Worm (Caenorhabditis elegans): Measurements from ENCODE around the gene F07E5.9.

DNA sequence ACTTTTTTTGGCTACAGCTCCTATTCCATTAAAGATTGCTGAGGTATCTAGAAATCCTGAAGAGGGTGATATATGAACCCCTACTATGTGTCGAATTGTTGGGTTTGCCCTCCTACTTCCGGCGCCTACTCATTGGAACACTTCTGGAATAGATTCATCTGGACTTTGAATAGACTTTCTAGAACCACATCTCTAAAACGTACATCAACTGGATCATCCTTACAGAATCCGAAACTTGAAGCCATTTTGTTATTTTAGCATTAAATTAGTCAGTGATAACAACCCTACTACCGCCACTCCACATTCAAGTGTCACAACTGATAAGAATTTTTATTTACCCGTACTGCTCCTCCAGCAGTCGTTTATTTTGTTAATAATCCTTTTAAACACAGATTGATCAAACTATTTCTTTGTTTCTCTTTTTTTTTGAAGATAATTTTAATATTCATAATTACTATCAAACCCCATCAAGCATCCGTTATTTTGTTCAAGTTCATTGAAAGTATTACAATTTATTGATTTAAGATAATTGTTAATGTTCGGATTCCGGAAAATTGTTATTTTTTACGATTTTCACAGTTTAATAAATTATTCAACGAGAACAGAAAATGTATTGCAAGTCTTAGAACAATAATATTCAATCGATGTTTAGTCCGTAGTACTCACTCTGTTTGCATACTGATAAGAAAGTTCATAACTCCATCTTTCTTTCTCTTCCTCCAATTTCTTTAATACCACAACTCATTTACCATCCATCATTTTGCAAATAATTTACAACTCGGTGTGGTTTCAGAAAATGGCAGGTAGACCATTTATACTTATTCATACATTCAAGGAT lies 19.0 kb upstream of the F07E5.9 start, which contains the start of gene math-42:
- TF ChIP-seq ama-1 (optimal IDR thresholded peaks at IDR 0.05), result no peak
- no peak for TF ChIP-seq unc-62 (GFP tag; optimal IDR thresholded peaks at IDR 0.05)
- no peak for TF ChIP-seq jun-1 (tag; optimal IDR thresholded peaks at IDR 0.05)
- no peak for TF ChIP-seq aly-2 (tag; optimal IDR thresholded peaks at IDR 0.05)
- TF ChIP-seq nhr-25 (tag; optimal IDR thresholded peaks at IDR 0.05), result no peak
- no peak for TF ChIP-seq nhr-23 (tag; optimal IDR thresholded peaks at IDR 0.05)
- TF ChIP-seq fkh-10 (GFP tag; optimal IDR thresholded peaks at IDR 0.05), result no peak
- TF ChIP-seq nhr-237 (tag; optimal IDR thresholded peaks at IDR 0.05), result no peak

Measured in whole organism, L3 larva.